Fruit fly (Drosophila melanogaster): ENCODE results near the gene hid.

Gene hid

DNA sequence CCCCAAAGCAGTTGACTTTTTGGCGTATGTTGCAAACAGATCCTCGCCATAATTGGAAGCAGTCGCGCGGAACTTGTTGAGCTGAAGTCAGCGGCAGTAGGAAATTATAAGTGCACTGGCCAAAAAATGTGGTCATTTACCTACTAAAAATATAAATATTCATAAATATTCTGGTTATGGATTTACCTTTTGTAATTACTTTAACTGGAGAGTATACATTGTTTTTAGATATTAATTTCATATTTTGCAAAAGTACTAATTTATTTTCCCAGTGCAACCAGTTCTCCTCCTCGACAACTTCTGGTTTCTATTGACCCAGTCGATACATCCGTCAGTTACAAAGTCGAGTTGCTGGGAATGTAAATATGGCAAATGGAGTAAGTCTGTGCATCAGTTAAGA, 38.0 kb upstream of the hid start (continued):
- TF ChIP-seq CG31441 (GFP tag; IDR thresholded peaks at IDR 0.05) (peak; percentile 39; the same call in 1 of the 2 replicates), emc (GFP tag; optimal IDR thresholded peaks at IDR 0.05) (no peak), Blimp-1 (GFP tag; optimal IDR thresholded peaks at IDR 0.05) (peak; percentile 64), CG15479 (GFP tag; optimal IDR thresholded peaks at IDR 0.05) (no peak), CG2678 (tag; optimal IDR thresholded peaks at IDR 0.05) (peak; percentile 25), gsb-n (tag; optimal IDR thresholded peaks at IDR 0.05) (peak; percentile 13), seq (GFP tag; IDR thresholded peaks at IDR 0.05) (no peak), dmrt11E (tag; optimal IDR thresholded peaks at IDR 0.05) (peak; percentile 83), Hey (tag; optimal IDR thresholded peaks at IDR 0.05) (no peak), lola (GFP tag; optimal IDR thresholded peaks at IDR 0.05) (peak in 1 of 3 experiments; percentile 63), D (optimal IDR thresholded peaks at IDR 0.05) (no peak), D (GFP tag; optimal IDR thresholded peaks at IDR 0.05) (peak; percentile 26), CG1647 (GFP tag; optimal IDR thresholded peaks at IDR 0.05) (peak; percentile 8), Dip3 (GFP tag; optimal IDR thresholded peaks at IDR 0.05) (no peak), CG8765 (GFP tag; IDR thresholded peaks at IDR 0.05) (no peak), tio (GFP tag; optimal IDR thresholded peaks at IDR 0.05) (no peak), CG17361 (GFP tag; IDR thresholded peaks at IDR 0.05) (0 out of 3 replicates have a peak, but pooled peaks have one; percentile 46), Spps (tag; optimal IDR thresholded peaks at IDR 0.05) (peak; percentile 1), peb (GFP tag; IDR thresholded peaks at IDR 0.05) (0 out of 2 replicates have a peak, but pooled peaks have one; percentile 7), wdn (GFP tag; IDR thresholded peaks at IDR 0.05) (no peak), CG32532 (GFP tag; IDR thresholded peaks at IDR 0.05) (0 out of 2 replicates have a peak, but pooled peaks have one; percentile 11), mirr (GFP tag; optimal IDR thresholded peaks at IDR 0.05) (no peak), Hr3 (GFP tag; optimal IDR thresholded peaks at IDR 0.05) (peak; percentile 35), her (GFP tag; optimal IDR thresholded peaks at IDR 0.05) (no peak), CG14710 (tag; optimal IDR thresholded peaks at IDR 0.05) (peak; percentile 48), dysf (GFP tag; IDR thresholded peaks at IDR 0.05) (no peak), CG15514 (GFP tag; optimal IDR thresholded peaks at IDR 0.05) (no peak), stwl (tag; optimal IDR thresholded peaks at IDR 0.05) (peak; percentile 11), CG18764 (GFP tag; optimal IDR thresholded peaks at IDR 0.05) (no peak), CG1529 (GFP tag; optimal IDR thresholded peaks at IDR 0.05) (no peak), Scr (GFP tag; IDR thresholded peaks at IDR 0.05; ENCODE audit: partially characterized antibody) (no peak), Tbp (GFP tag; optimal IDR thresholded peaks at IDR 0.05) (no peak), CG7745 (tag; optimal IDR thresholded peaks at IDR 0.05) (no peak), PHDP (tag; optimal IDR thresholded peaks at IDR 0.05) (peak; percentile 23), Ssrp (tag; optimal IDR thresholded peaks at IDR 0.05) (peak; percentile 43), pnt (GFP tag; optimal IDR thresholded peaks at IDR 0.05) (no peak), CG3838 (GFP tag; optimal IDR thresholded peaks at IDR 0.05) (no peak), Sry-β (GFP tag; optimal IDR thresholded peaks at IDR 0.05) (no peak), CG13287 (GFP tag; IDR thresholded peaks at IDR 0.05; ENCODE audit: partially characterized antibody) (no peak), CG6689 (GFP tag; IDR thresholded peaks at IDR 0.05) (peak; percentile 53), CG10267 (tag; optimal IDR thresholded peaks at IDR 0.05) (peak; percentile 26), CG33557 (GFP tag; optimal IDR thresholded peaks at IDR 0.05) (no peak), HLH3B (GFP tag; IDR thresholded peaks at IDR 0.05) (peak; percentile 39; the same call in 1 of the 2 replicates), CG16815 (GFP tag; optimal IDR thresholded peaks at IDR 0.05) (peak; percentile 24), CG34224 (GFP tag; IDR thresholded peaks at IDR 0.05; ENCODE audit: partially characterized antibody) (no peak), zfh1 (GFP tag; IDR thresholded peaks at IDR 0.05) (peak; percentile 4; the same call in 1 of the 3 replicates), ERR (GFP tag; optimal IDR thresholded peaks at IDR 0.05) (no peak), tna (GFP tag; IDR thresholded peaks at IDR 0.05; ENCODE audit: partially characterized antibody) (no peak), sim (GFP tag; IDR thresholded peaks at IDR 0.05) (peak; percentile 42; the same call in 1 of the 2 replicates), CG10959 (GFP tag; IDR thresholded peaks at IDR 0.05) (peak; percentile 71), CG30020 (tag; optimal IDR thresholded peaks at IDR 0.05) (no peak)

Measured in whole organism, embryonic.